Worm (Caenorhabditis elegans) whole organism, late embryonic: ENCODE results near the gene aly-1.
A peak's percentile ranks its signal among the peaks of the same experiment; 100 is the strongest.

Source experiments
- C08G9.2 ChIP-seq: sonication (generic microtip); optimal IDR thresholded peaks from 2 replicates; lab custom pipeline; 2016; ENCODE audit warnings: mild to moderate bottlenecking, missing genetic modification characterization, moderate library complexity, missing compliant biosample characterization
- C38D4.7 ChIP-seq: fragments of 200-800 bp; sonication (Bioruptor generic); optimal IDR thresholded peaks from 2 replicates; lab custom pipeline; 2018; ENCODE audit warnings: mild to moderate bottlenecking, missing genetic modification characterization, moderate library complexity, missing compliant biosample characterization
- K09A11.1 ChIP-seq: sonication (generic microtip); optimal IDR thresholded peaks from 2 replicates; lab custom pipeline; 2017; ENCODE audit warnings: antibody characterized with exemption, mild to moderate bottlenecking, missing genetic modification characterization, missing compliant biosample characterization; ENCODE audit not compliant: insufficient read depth
- T23F11.4 ChIP-seq: fragments of 200-800 bp; sonication (Bioruptor generic); optimal IDR thresholded peaks from 2 replicates; lab custom pipeline; 2018; ENCODE audit warnings: mild to moderate bottlenecking, missing genetic modification characterization, missing compliant biosample characterization
- Y22D7AL.16 ChIP-seq: sonication (generic microtip); optimal IDR thresholded peaks from 2 replicates; lab custom pipeline; 2016; ENCODE audit warnings: missing genetic modification characterization, missing compliant biosample characterization
- ama-1 ChIP-seq: fragments of 150-350 bp; optimal IDR thresholded peaks from 2 replicates; lab custom pipeline; 2014
- ceh-2 ChIP-seq: sonication (generic microtip); optimal IDR thresholded peaks from 2 replicates; lab custom pipeline; 2016; ENCODE audit warnings: missing genotype, missing genetic modification characterization, missing compliant biosample characterization
- ceh-24 ChIP-seq: sonication (generic microtip); optimal IDR thresholded peaks from 2 replicates; lab custom pipeline; 2016; ENCODE audit warnings: mild to moderate bottlenecking, missing genetic modification characterization, missing compliant biosample characterization
- ceh-31 ChIP-seq: sonication (generic microtip); optimal IDR thresholded peaks from 2 replicates; lab custom pipeline; 2016; ENCODE audit warnings: missing genetic modification characterization, missing compliant biosample characterization
- ceh-34 ChIP-seq: sonication (generic microtip); optimal IDR thresholded peaks from 2 replicates; lab custom pipeline; 2016; ENCODE audit warnings: mild to moderate bottlenecking, missing genetic modification characterization, missing compliant biosample characterization
- ceh-45 ChIP-seq: fragments of 200-800 bp; sonication (Bioruptor generic); IDR thresholded peaks from 2 replicates; pipeline ENCODE4 v1.3.6; 2022; ENCODE audit warnings: missing genetic modification reagents, missing genetic modification characterization, missing compliant biosample characterization
- ceh-48 ChIP-seq: sonication (generic microtip); optimal IDR thresholded peaks from 2 replicates; lab custom pipeline; 2016; ENCODE audit warnings: missing genetic modification characterization, inconsistent platforms, missing compliant biosample characterization
- ceh-9 ChIP-seq: sonication (generic microtip); optimal IDR thresholded peaks from 2 replicates; lab custom pipeline; 2016; ENCODE audit warnings: mild to moderate bottlenecking, missing genetic modification characterization, inconsistent platforms, missing compliant biosample characterization
- che-1 ChIP-seq: sonication (generic microtip); optimal IDR thresholded peaks from 2 replicates; lab custom pipeline; 2016; ENCODE audit warnings: mild to moderate bottlenecking, missing genetic modification characterization, missing compliant biosample characterization
- eyg-1 ChIP-seq: sonication (generic microtip); optimal IDR thresholded peaks from 2 replicates; lab custom pipeline; 2016; ENCODE audit warnings: missing genotype, missing genetic modification characterization, missing compliant biosample characterization
- fax-1 ChIP-seq: sonication (generic microtip); optimal IDR thresholded peaks from 2 replicates; lab custom pipeline; 2016; ENCODE audit warnings: missing genotype, missing genetic modification characterization, missing compliant biosample characterization
- fkh-10 ChIP-seq: fragments of 150-350 bp; optimal IDR thresholded peaks from 2 replicates; lab custom pipeline; 2014; ENCODE audit warnings: missing biosample characterization, missing genetic modification reagents, missing genetic modification characterization
- fkh-6 ChIP-seq: sonication (generic microtip); optimal IDR thresholded peaks from 2 replicates; lab custom pipeline; 2016; ENCODE audit warnings: missing genetic modification characterization, missing compliant biosample characterization
- gmeb-2 ChIP-seq: sonication (generic microtip); optimal IDR thresholded peaks from 2 replicates; lab custom pipeline; 2016; ENCODE audit warnings: missing genetic modification characterization, inconsistent platforms, missing compliant biosample characterization
- hlh-13 ChIP-seq: fragments of 200-800 bp; sonication (Bioruptor generic); optimal IDR thresholded peaks from 2 replicates; lab custom pipeline; 2018; ENCODE audit warnings: mild to moderate bottlenecking, missing genetic modification characterization, missing compliant biosample characterization
- hlh-15 ChIP-seq: sonication (generic microtip); optimal IDR thresholded peaks from 2 replicates; lab custom pipeline; 2016; ENCODE audit warnings: missing genetic modification characterization, missing compliant biosample characterization
- hlh-30 ChIP-seq: sonication (generic microtip); optimal IDR thresholded peaks from 2 replicates; lab custom pipeline; 2017; ENCODE audit warnings: antibody characterized with exemption, missing genetic modification characterization, missing compliant biosample characterization; ENCODE audit not compliant: insufficient read depth
- hlh-6 ChIP-seq: sonication (generic microtip); optimal IDR thresholded peaks from 2 replicates; lab custom pipeline; 2016; ENCODE audit warnings: missing genotype, missing genetic modification characterization, missing compliant biosample characterization
- lim-6 ChIP-seq: sonication (generic microtip); optimal IDR thresholded peaks from 2 replicates; lab custom pipeline; 2016; ENCODE audit warnings: missing genetic modification characterization, missing compliant biosample characterization
- nhr-11 ChIP-seq: fragments of 150-350 bp; optimal IDR thresholded peaks from 2 replicates; lab custom pipeline; 2014; ENCODE audit warnings: missing biosample characterization, missing genetic modification characterization
- npax-4 ChIP-seq: sonication (generic microtip); optimal IDR thresholded peaks from 2 replicates; lab custom pipeline; 2016; ENCODE audit warnings: missing genetic modification characterization, missing compliant biosample characterization
- pat-9 ChIP-seq: fragments of 200-800 bp; sonication (Bioruptor generic); optimal IDR thresholded peaks from 2 replicates; lab custom pipeline; 2018; ENCODE audit warnings: mild to moderate bottlenecking, missing genetic modification characterization, moderate library complexity, missing compliant biosample characterization
- pax-1 ChIP-seq: fragments of 150-350 bp; optimal IDR thresholded peaks from 2 replicates; lab custom pipeline; 2014; ENCODE audit warnings: missing biosample characterization, missing genetic modification characterization
- pha-4 ChIP-seq: fragments of 150-350 bp; optimal IDR thresholded peaks from 2 replicates; lab custom pipeline; 2018; ENCODE audit warnings: missing biosample characterization, missing genetic modification reagents, missing genetic modification characterization
- sox-4 ChIP-seq: sonication (generic microtip); optimal IDR thresholded peaks from 2 replicates; lab custom pipeline; 2017; ENCODE audit warnings: mild to moderate bottlenecking, missing genetic modification characterization, inconsistent platforms, missing compliant biosample characterization
- syd-9 ChIP-seq: sonication (generic microtip); optimal IDR thresholded peaks from 2 replicates; lab custom pipeline; 2016; ENCODE audit warnings: mild to moderate bottlenecking, missing genetic modification characterization, moderate library complexity, missing compliant biosample characterization
- ttx-3 ChIP-seq: sonication (generic microtip); optimal IDR thresholded peaks from 2 replicates; lab custom pipeline; 2016; ENCODE audit warnings: missing genetic modification reagents, missing genetic modification characterization, missing compliant biosample characterization
- unc-3 ChIP-seq, 2 experiments: fragments of 200-800 bp in 1 of 2; sonication (Bioruptor generic) in 1 of 2; sonication (generic microtip) in 1 of 2; conservative IDR thresholded peaks in 1 of 2; optimal IDR thresholded peaks in 1 of 2; 2 replicates each; pipeline versions ENCODE4 v1.3.6 to Lab custom; 2016 to 2022; ENCODE audit warnings: missing compliant biosample characterization in 2 of 2, missing genetic modification characterization in 2 of 2, missing genetic modification reagents in 1 of 2
- unc-42 ChIP-seq: sonication (generic microtip); optimal IDR thresholded peaks from 2 replicates; lab custom pipeline; 2016; ENCODE audit warnings: missing genotype, missing genetic modification characterization, missing compliant biosample characterization
- unc-55 ChIP-seq: sonication (generic microtip); optimal IDR thresholded peaks from 2 replicates; lab custom pipeline; 2017; ENCODE audit warnings: missing biosample characterization, missing genetic modification reagents, missing genetic modification characterization
- zip-5 ChIP-seq: sonication (generic microtip); optimal IDR thresholded peaks from 2 replicates; lab custom pipeline; 2016; ENCODE audit warnings: missing genetic modification characterization, missing compliant biosample characterization

Gene aly-1

ce11 chrIV:9088294-9088693 is 20.4 kb upstream of the aly-1 start, which contains the start of gene msa-1:
msa-1 (plus strand) TSS chrIV:9088594.
- no peak for TF ChIP-seq C08G9.2
- 0 out of 2 replicates have a peak, but pooled peaks have one; percentile 14 for TF ChIP-seq ceh-45 (GFP tag; lab: Robert Waterston, UW)

ce11 chrIV:9090538-9091195 is 18.1 kb upstream of the aly-1 start:
- no peak for TF ChIP-seq fkh-10 (GFP tag; lab: Kevin White, UChicago)
- no peak for TF ChIP-seq unc-55 (GFP tag; lab: Kevin White, UChicago)
- TF ChIP-seq pat-9 (tag; lab: Kevin White, UChicago) = no peak
- TF ChIP-seq ama-1 (lab: Kevin White, UChicago) = no peak
- TF ChIP-seq che-1 = no peak
- TF ChIP-seq ceh-9 (tag; lab: Kevin White, UChicago) = no peak
- peak; percentile 24 for TF ChIP-seq hlh-30
- TF ChIP-seq lim-6 (tag; lab: Kevin White, UChicago) = no peak

ce11 chrIV:9092011-9092410 is 16.7 kb upstream of the aly-1 start:
- TF ChIP-seq ceh-31 (tag; lab: Kevin White, UChicago) = peak; percentile 2
- TF ChIP-seq npax-4 (tag; lab: Kevin White, UChicago) = no peak
- TF ChIP-seq unc-42 (tag; lab: Kevin White, UChicago) = peak; percentile 97
- TF ChIP-seq ceh-48 = no peak
- no peak for TF ChIP-seq unc-3 (GFP tag; conservative IDR thresholded peaks at IDR 0.05; lab: Robert Waterston, UW)
- no peak for TF ChIP-seq unc-3 (tag; optimal IDR thresholded peaks at IDR 0.05; lab: Kevin White, UChicago)
- TF ChIP-seq pha-4 (tag; lab: Kevin White, UChicago) = no peak

- TF ChIP-seq fkh-6 (tag; lab: Kevin White, UChicago) = no peak
- TF ChIP-seq ceh-24 (tag; lab: Kevin White, UChicago) = no peak
- no peak for TF ChIP-seq zip-5
- no peak for TF ChIP-seq hlh-13 (GFP tag; lab: Kevin White, UChicago)
- TF ChIP-seq T23F11.4 (GFP tag; lab: Kevin White, UChicago) = no peak
- TF ChIP-seq syd-9 (tag; lab: Kevin White, UChicago) = no peak
- TF ChIP-seq lim-6 (tag; lab: Kevin White, UChicago) = no peak
- no peak for TF ChIP-seq fax-1 (tag; lab: Kevin White, UChicago)
- no peak for TF ChIP-seq ttx-3 (tag; lab: Kevin White, UChicago)
- TF ChIP-seq K09A11.1 (tag; lab: Kevin White, UChicago) = no peak
- no peak for TF ChIP-seq hlh-15 (tag; lab: Kevin White, UChicago)
- TF ChIP-seq sox-4 (tag; lab: Kevin White, UChicago) = no peak
- TF ChIP-seq Y22D7AL.16 (tag; lab: Kevin White, UChicago) = no peak
These were observed 14.8 kb upstream of the aly-1 start, which contains the start of gene lpl-1 for ce11 chrIV:9093932-9094331. lpl-1 (minus strand) TSS chrIV:9094032.

- no peak for TF ChIP-seq gmeb-2
- no peak for TF ChIP-seq ceh-24 (tag; lab: Kevin White, UChicago)
- no peak for TF ChIP-seq pax-1 (tag; lab: Kevin White, UChicago)
- TF ChIP-seq eyg-1 (tag; lab: Kevin White, UChicago) = no peak
- no peak for TF ChIP-seq C38D4.7 (GFP tag; lab: Kevin White, UChicago)
- no peak for TF ChIP-seq ceh-45 (GFP tag; lab: Robert Waterston, UW)
- no peak for TF ChIP-seq ceh-2
- no peak for TF ChIP-seq ceh-34 (tag; lab: Kevin White, UChicago)
- no peak for TF ChIP-seq nhr-11 (tag; lab: Kevin White, UChicago)
- TF ChIP-seq hlh-6 (tag; lab: Kevin White, UChicago) = no peak
- no peak for TF ChIP-seq ceh-31 (tag; lab: Kevin White, UChicago)
- TF ChIP-seq sox-4 (tag; lab: Kevin White, UChicago) = no peak
These were observed 14.4 kb upstream of the aly-1 start, which contains the start of gene mrpl-42 for ce11 chrIV:9094356-9094755. mrpl-42 (minus strand) TSS chrIV:9094456.
